Worm (Caenorhabditis elegans) whole organism, young adult: ENCODE data around the gene T06C12.12.
"Not testable (repeated sequence)": the region's sequence is repeated elsewhere in the genome, so short reads cannot be mapped to it uniquely, and the experiment has no call there.

Experiments
- B0336.3 ChIP-seq: fragments of 200-800 bp; sonication (Bioruptor generic); IDR thresholded peaks from 2 replicates; pipeline ENCODE4 v1.3.6; 2022; ENCODE audit warnings: missing genetic modification characterization, missing compliant biosample characterization
- F10E7.11 ChIP-seq: sonication (generic microtip); optimal IDR thresholded peaks from 2 replicates; lab custom pipeline; 2017; ENCODE audit warnings: mild to moderate bottlenecking, missing genetic modification characterization, moderate library complexity, missing compliant biosample characterization
- F52B5.7 ChIP-seq: sonication (generic microtip); optimal IDR thresholded peaks from 2 replicates; lab custom pipeline; 2016; ENCODE audit warnings: mild to moderate bottlenecking, missing genetic modification characterization, missing compliant biosample characterization
- dox-1 ChIP-seq: fragments of 200-800 bp; sonication (Bioruptor generic); IDR thresholded peaks from 2 replicates; pipeline ENCODE4 v1.3.6; 2022; ENCODE audit warnings: missing genetic modification reagents, missing genetic modification characterization, missing compliant biosample characterization
- repo-1 ChIP-seq: sonication (generic microtip); optimal IDR thresholded peaks from 2 replicates; lab custom pipeline; 2017; ENCODE audit warnings: mild to moderate bottlenecking, missing genetic modification characterization, missing compliant biosample characterization
- snpc-4 ChIP-seq, 5 experiments: fragments of 150-350 bp in 1 of 5; sonication (generic microtip) in 4 of 5; optimal IDR thresholded peaks; 2 replicates each; lab custom pipeline; 2014 to 2018; ENCODE audit warnings: missing genetic modification characterization in 5 of 5, missing biosample characterization in 3 of 5, antibody characterized with exemption in 2 of 5, mild to moderate bottlenecking in 2 of 5, missing compliant biosample characterization in 2 of 5, missing genotype in 2 of 5, moderate library complexity in 2 of 5, missing genetic modification reagents in 1 of 5
- unc-62 ChIP-seq: fragments of 150-350 bp; optimal IDR thresholded peaks from 2 replicates; lab custom pipeline; 2014; ENCODE audit warnings: missing biosample characterization, missing genetic modification reagents, missing genetic modification characterization

ce11 chrV:15929882-15930281 lies 38.0 kb downstream of the T06C12.12 start, which contains the start of gene srbc-77:
- TF ChIP-seq F10E7.11; F52B5.7; repo-1; B0336.3; unc-62 (GFP tag; lab: Kevin White, UChicago); dox-1; snpc-4 (GFP tag; optimal IDR thresholded peaks at IDR 0.05; lab: Kevin White, UChicago); snpc-4 (tag; optimal IDR thresholded peaks at IDR 0.05; lab: Kevin White, UChicago): not testable (repeated sequence)
